Worm (Caenorhabditis elegans) whole organism, L4 larva: Measurements from ENCODE around the gene Y73F8A.26.

Experiments used
- D1046.2 ChIP-seq: fragments of 200-800 bp; sonication (Bioruptor generic); IDR thresholded peaks from 2 replicates; pipeline ENCODE4 v1.3.6; 2022; ENCODE audit warnings: missing genetic modification characterization, missing compliant biosample characterization
- F10B5.3 ChIP-seq: sonication (generic microtip); optimal IDR thresholded peaks from 2 replicates; lab custom pipeline; 2016; ENCODE audit warnings: mild to moderate bottlenecking, missing genetic modification characterization, missing compliant biosample characterization
- F37D6.2 ChIP-seq: sonication (generic microtip); optimal IDR thresholded peaks from 2 replicates; lab custom pipeline; 2016; ENCODE audit warnings: mild to moderate bottlenecking, missing genetic modification characterization, missing compliant biosample characterization
- F44E2.7 ChIP-seq: fragments of 200-800 bp; sonication (Bioruptor generic); IDR thresholded peaks from 2 replicates; pipeline ENCODE4 v2.1.2; 2022; ENCODE audit warnings: missing genetic modification characterization, missing compliant biosample characterization
- F49E8.2 ChIP-seq: sonication (generic microtip); optimal IDR thresholded peaks from 2 replicates; lab custom pipeline; 2016; ENCODE audit warnings: missing compliant biosample characterization, mild to moderate bottlenecking, missing genetic modification characterization, borderline replicate concordance
- R02D3.7 ChIP-seq: fragments of 150-350 bp; sonication (generic microtip); optimal IDR thresholded peaks from 3 replicates; lab custom pipeline; 2014; ENCODE audit warnings: missing biosample characterization, missing genetic modification characterization
- Y48G9A.11 ChIP-seq: fragments of 200-800 bp; sonication (Bioruptor generic); IDR thresholded peaks from 2 replicates; pipeline ENCODE4 v1.3.6; 2022; ENCODE audit warnings: missing genetic modification reagents, missing genetic modification characterization, missing compliant biosample characterization
- Y5F2A.4 ChIP-seq: fragments of 200-800 bp; sonication (Bioruptor generic); optimal IDR thresholded peaks from 2 replicates; lab custom pipeline; 2018; ENCODE audit warnings: mild to moderate bottlenecking, missing genetic modification characterization, missing compliant biosample characterization
- Y75B8A.6 ChIP-seq: fragments of 200-800 bp; sonication (Bioruptor generic); IDR thresholded peaks from 2 replicates; pipeline ENCODE4 v1.3.6; 2022; ENCODE audit warnings: missing genetic modification reagents, missing genetic modification characterization, missing compliant biosample characterization
- ZK546.5 ChIP-seq, 2 experiments: sonication (generic microtip); optimal IDR thresholded peaks; 2 replicates each; lab custom pipeline; 2017; ENCODE audit warnings: missing biosample characterization in 2 of 2, missing genetic modification characterization in 2 of 2
- ceh-28 ChIP-seq: fragments of 150-350 bp; optimal IDR thresholded peaks from 2 replicates; lab custom pipeline; 2014; ENCODE audit warnings: missing biosample characterization, missing genetic modification reagents, missing genetic modification characterization
- ceh-44 ChIP-seq: fragments of 200-800 bp; sonication (Bioruptor generic); IDR thresholded peaks from 2 replicates; pipeline ENCODE4 v1.3.6; 2022; ENCODE audit warnings: missing genetic modification reagents, missing genetic modification characterization, missing compliant biosample characterization
- ceh-62 ChIP-seq: sonication (generic microtip); optimal IDR thresholded peaks from 2 replicates; lab custom pipeline; 2017; ENCODE audit warnings: missing biosample characterization, missing genetic modification characterization
- ceh-82 ChIP-seq: sonication (generic microtip); optimal IDR thresholded peaks from 2 replicates; lab custom pipeline; 2017; ENCODE audit warnings: missing biosample characterization, missing genetic modification characterization
- ctbp-1 ChIP-seq: fragments of 200-800 bp; sonication (Bioruptor generic); IDR thresholded peaks from 2 replicates; pipeline ENCODE4 v1.3.6; 2022; ENCODE audit warnings: missing genetic modification reagents, missing genetic modification characterization, missing compliant biosample characterization
- daf-8 ChIP-seq: fragments of 200-800 bp; sonication (Bioruptor generic); IDR thresholded peaks from 2 replicates; pipeline ENCODE4 v1.3.6; 2022; ENCODE audit warnings: missing genetic modification characterization, missing compliant biosample characterization
- dmd-8 ChIP-seq: fragments of 200-800 bp; sonication (Bioruptor generic); IDR thresholded peaks from 2 replicates; pipeline ENCODE4 v1.3.6; 2022; ENCODE audit warnings: missing genetic modification characterization, missing compliant biosample characterization
- egl-27 ChIP-seq: sonication (generic microtip); optimal IDR thresholded peaks from 3 replicates; lab custom pipeline; 2017; ENCODE audit warnings: missing biosample characterization, missing genetic modification reagents, missing genetic modification characterization
- egl-43 ChIP-seq: fragments of 200-800 bp; sonication (Bioruptor generic); IDR thresholded peaks from 2 replicates; pipeline ENCODE4 v1.3.6; 2022; ENCODE audit warnings: missing genetic modification reagents, missing genetic modification characterization, missing compliant biosample characterization
- gei-8 ChIP-seq: fragments of 200-800 bp; sonication (Bioruptor generic); optimal IDR thresholded peaks from 2 replicates; lab custom pipeline; 2018; ENCODE audit warnings: mild to moderate bottlenecking, missing genetic modification characterization, missing compliant biosample characterization
- hlh-11 ChIP-seq: fragments of 200-800 bp; sonication (Bioruptor generic); optimal IDR thresholded peaks from 2 replicates; lab custom pipeline; 2018; ENCODE audit warnings: mild to moderate bottlenecking, missing genetic modification characterization, missing compliant biosample characterization
- hmg-1.1 ChIP-seq: fragments of 200-800 bp; sonication (Bioruptor generic); IDR thresholded peaks from 2 replicates; pipeline ENCODE4 v1.3.6; 2022; ENCODE audit warnings: missing genetic modification reagents, missing genetic modification characterization, missing compliant biosample characterization
- jun-1 ChIP-seq: fragments of 150-350 bp; optimal IDR thresholded peaks from 2 replicates; lab custom pipeline; 2014; ENCODE audit warnings: missing biosample characterization, missing genetic modification reagents, missing genetic modification characterization
- lin-1 ChIP-seq: fragments of 200-800 bp; sonication (Bioruptor generic); IDR thresholded peaks from 2 replicates; pipeline ENCODE4 v1.3.6; 2022; ENCODE audit warnings: missing genetic modification reagents, missing genetic modification characterization, missing compliant biosample characterization
- lin-29 ChIP-seq: fragments of 200-800 bp; sonication (Bioruptor generic); IDR thresholded peaks from 2 replicates; pipeline ENCODE4 v1.3.6; 2022; ENCODE audit warnings: missing genetic modification reagents, missing genetic modification characterization, missing compliant biosample characterization
- lsy-2 ChIP-seq, 2 experiments: fragments of 150-350 bp in 1 of 2; sonication (generic microtip) in 1 of 2; optimal IDR thresholded peaks; 2 replicates each; lab custom pipeline; 2014 to 2017; ENCODE audit warnings: missing biosample characterization in 2 of 2, missing genetic modification characterization in 2 of 2
- madf-5 ChIP-seq, 2 experiments: fragments of 200-800 bp; sonication (Bioruptor generic); IDR thresholded peaks; 2 replicates each; pipeline ENCODE4 v1.3.6; 2022; ENCODE audit warnings: missing compliant biosample characterization in 2 of 2, missing genetic modification characterization in 2 of 2
- madf-9 ChIP-seq: fragments of 200-800 bp; sonication (Bioruptor generic); conservative IDR thresholded peaks from 2 replicates; pipeline ENCODE4 v1.3.6; 2022; ENCODE audit warnings: missing genetic modification reagents, missing genetic modification characterization, missing compliant biosample characterization
- mdl-1 ChIP-seq, 2 experiments: fragments of 150-350 bp in 1 of 2; sonication (generic microtip) in 1 of 2; optimal IDR thresholded peaks; 2 replicates each; lab custom pipeline; 2014 to 2017; ENCODE audit warnings: missing biosample characterization in 2 of 2, missing genetic modification characterization in 2 of 2
- nhr-102 ChIP-seq: sonication (generic microtip); optimal IDR thresholded peaks from 2 replicates; lab custom pipeline; 2016; ENCODE audit warnings: mild to moderate bottlenecking, missing genetic modification characterization, moderate library complexity, missing compliant biosample characterization
- nhr-237 ChIP-seq: sonication (generic microtip); optimal IDR thresholded peaks from 2 replicates; lab custom pipeline; 2017; ENCODE audit warnings: missing biosample characterization, missing genetic modification characterization
- nhr-25 ChIP-seq: sonication (generic microtip); optimal IDR thresholded peaks from 2 replicates; lab custom pipeline; 2017; ENCODE audit warnings: missing genetic modification characterization, mild to moderate bottlenecking, missing compliant biosample characterization, antibody characterized with exemption, moderate library complexity, borderline replicate concordance; ENCODE audit not compliant: insufficient read depth
- nhr-42 ChIP-seq: fragments of 200-800 bp; sonication (Bioruptor generic); IDR thresholded peaks from 2 replicates; pipeline ENCODE4 v1.3.6; 2022; ENCODE audit warnings: missing genetic modification characterization, missing compliant biosample characterization
- nhr-48 ChIP-seq: sonication (generic microtip); optimal IDR thresholded peaks from 2 replicates; lab custom pipeline; 2016; ENCODE audit warnings: mild to moderate bottlenecking, missing genetic modification characterization, missing compliant biosample characterization
- nhr-6 ChIP-seq: fragments of 150-350 bp; optimal IDR thresholded peaks from 2 replicates; lab custom pipeline; 2014; ENCODE audit warnings: missing biosample characterization, missing genetic modification characterization
- nhr-76 ChIP-seq: fragments of 150-350 bp; optimal IDR thresholded peaks from 2 replicates; lab custom pipeline; 2014; ENCODE audit warnings: missing biosample characterization, missing genetic modification characterization
- nhr-77 ChIP-seq: fragments of 150-350 bp; optimal IDR thresholded peaks from 2 replicates; lab custom pipeline; 2014; ENCODE audit warnings: missing biosample characterization, missing genetic modification characterization
- pqm-1 ChIP-seq: sonication (generic microtip); optimal IDR thresholded peaks from 2 replicates; lab custom pipeline; 2017; ENCODE audit warnings: missing biosample characterization, missing genetic modification characterization
- rbr-2 ChIP-seq: sonication (generic microtip); optimal IDR thresholded peaks from 2 replicates; lab custom pipeline; 2016; ENCODE audit warnings: missing genotype, missing genetic modification characterization, missing compliant biosample characterization
- set-16 ChIP-seq: fragments of 200-800 bp; sonication (Bioruptor generic); IDR thresholded peaks from 2 replicates; pipeline ENCODE4 v1.3.6; 2022; ENCODE audit warnings: missing genetic modification reagents, missing genetic modification characterization, missing compliant biosample characterization
- skn-1 ChIP-seq: fragments of 150-350 bp; optimal IDR thresholded peaks from 2 replicates; lab custom pipeline; 2014; ENCODE audit warnings: missing biosample characterization, missing genetic modification characterization
- spr-3 ChIP-seq: fragments of 200-800 bp; sonication (Bioruptor generic); optimal IDR thresholded peaks from 2 replicates; lab custom pipeline; 2018; ENCODE audit warnings: mild to moderate bottlenecking, missing genetic modification characterization, missing compliant biosample characterization
- tag-97 ChIP-seq: fragments of 200-800 bp; sonication (Bioruptor generic); IDR thresholded peaks from 2 replicates; pipeline ENCODE4 v1.3.6; 2022; ENCODE audit warnings: missing genetic modification characterization, missing compliant biosample characterization
- tra-1 ChIP-seq: fragments of 200-800 bp; sonication (Bioruptor generic); IDR thresholded peaks from 2 replicates; pipeline ENCODE4 v1.3.6; 2022; ENCODE audit warnings: missing genetic modification reagents, missing genetic modification characterization, missing compliant biosample characterization
- unc-130 ChIP-seq: sonication (generic microtip); optimal IDR thresholded peaks from 2 replicates; lab custom pipeline; 2016; ENCODE audit warnings: missing genetic modification reagents, missing genetic modification characterization, missing compliant biosample characterization
- unc-39 ChIP-seq: sonication (generic microtip); optimal IDR thresholded peaks from 2 replicates; lab custom pipeline; 2017; ENCODE audit warnings: missing biosample characterization, missing genetic modification characterization
- unc-62 ChIP-seq, 3 experiments: fragments of 150-350 bp in 1 of 3; sonication (generic microtip); optimal IDR thresholded peaks in 2 of 3; peaks in 1 of 3; 1 replicate in 1 of 3; 2 replicates in 2 of 3; lab custom pipeline; 2014 to 2017; ENCODE audit warnings: missing biosample characterization in 3 of 3, missing genetic modification characterization in 3 of 3, missing genetic modification reagents in 3 of 3, missing genotype in 1 of 3
- vab-7 ChIP-seq: fragments of 200-800 bp; sonication (Bioruptor generic); IDR thresholded peaks from 2 replicates; pipeline ENCODE4 v1.3.6; 2022; ENCODE audit warnings: missing genetic modification reagents, missing genetic modification characterization, missing compliant biosample characterization
- zag-1 ChIP-seq: fragments of 150-350 bp; optimal IDR thresholded peaks from 2 replicates; lab custom pipeline; 2014; ENCODE audit warnings: missing biosample characterization, missing genetic modification characterization
- zfp-3 ChIP-seq: fragments of 200-800 bp; sonication (Bioruptor generic); conservative IDR thresholded peaks from 2 replicates; pipeline ENCODE4 v1.3.6; 2022; ENCODE audit warnings: missing genetic modification reagents, missing genetic modification characterization, missing compliant biosample characterization
- ztf-11 ChIP-seq: fragments of 150-350 bp; optimal IDR thresholded peaks from 2 replicates; lab custom pipeline; 2014; ENCODE audit warnings: missing biosample characterization, missing genetic modification characterization

The Y73F8A.26 gene

ce11 chrIV:15472387-15472859 lies 1.0 kb upstream of the Y73F8A.26 start, which contains the start of gene Y73F8A.27 (continued):
- no peak for TF ChIP-seq nhr-25 (tag; lab: Kevin White, UChicago)
- TF ChIP-seq zfp-3 (GFP tag; lab: Robert Waterston, UW) = peak; percentile 84
- no peak for TF ChIP-seq ztf-11 (tag; lab: Kevin White, UChicago)
- TF ChIP-seq ceh-82 (tag; lab: Kevin White, UChicago) = no peak
- TF ChIP-seq lsy-2 (tag; optimal IDR thresholded peaks at IDR 0.05; lab: Kevin White, UChicago) = peak; percentile 82 to 96
- 0 out of 2 replicates have a peak, but pooled peaks have one; percentile 27 for TF ChIP-seq tra-1
- peak; percentile 23 for TF ChIP-seq pqm-1 (tag; lab: Kevin White, UChicago)
- no peak for TF ChIP-seq nhr-76 (tag; lab: Kevin White, UChicago)
- TF ChIP-seq Y75B8A.6 (GFP tag; lab: Robert Waterston, UW) = no peak
- peak; percentile 55; the same call in 1 of the 2 replicates for TF ChIP-seq lin-1 (GFP tag; lab: Robert Waterston, UW)
- TF ChIP-seq egl-43 (GFP tag; lab: Robert Waterston, UW) = peak; percentile 46; the same call in 1 of the 2 replicates
- no peak for TF ChIP-seq zag-1 (tag; lab: Kevin White, UChicago)
- no peak for TF ChIP-seq egl-27 (tag; lab: Kevin White, UChicago)
- TF ChIP-seq Y5F2A.4 = no peak
- TF ChIP-seq jun-1 (tag; lab: Kevin White, UChicago) = peak; percentile 54
- TF ChIP-seq tag-97 = no peak
- no peak for TF ChIP-seq set-16
- no peak for TF ChIP-seq daf-8 (GFP tag; lab: Robert Waterston, UW)
- no peak for TF ChIP-seq madf-5 (GFP tag; IDR thresholded peaks at IDR 0.05; lab: Robert Waterston, UW)
- peak; percentile 73 for TF ChIP-seq nhr-48
- no peak for TF ChIP-seq Y48G9A.11 (GFP tag; lab: Robert Waterston, UW)
- TF ChIP-seq F44E2.7 (GFP tag; lab: Robert Waterston, UW) = no peak
- peak in 1 of 2 experiments; percentile 14 for TF ChIP-seq mdl-1 (tag; optimal IDR thresholded peaks at IDR 0.05; lab: Kevin White, UChicago)
- TF ChIP-seq ceh-44 (GFP tag; lab: Robert Waterston, UW) = peak; percentile 19; the same call in 1 of the 2 replicates
- TF ChIP-seq nhr-77 (tag; lab: Kevin White, UChicago) = peak; percentile 94
- no peak for TF ChIP-seq ZK546.5 (tag; optimal IDR thresholded peaks at IDR 0.05; lab: Kevin White, UChicago)
- no peak for TF ChIP-seq ceh-28
- TF ChIP-seq madf-9 (GFP tag; lab: Robert Waterston, UW) = peak; percentile 79
- peak; percentile 68 for TF ChIP-seq unc-130 (GFP tag; lab: Kevin White, UChicago)
- TF ChIP-seq gei-8 (GFP tag; lab: Kevin White, UChicago) = no peak
- peak; percentile 82 for TF ChIP-seq F37D6.2 (tag; lab: Kevin White, UChicago)
- TF ChIP-seq F49E8.2 (tag; lab: Kevin White, UChicago) = peak; percentile 79
- no peak for TF ChIP-seq dmd-8 (GFP tag; lab: Robert Waterston, UW)
- peak; percentile 75 for TF ChIP-seq spr-3 (GFP tag; lab: Kevin White, UChicago)
- peak; percentile 23 for TF ChIP-seq nhr-237 (tag; lab: Kevin White, UChicago)
- TF ChIP-seq R02D3.7 (tag; lab: Kevin White, UChicago) = no peak
- TF ChIP-seq D1046.2 (GFP tag; lab: Robert Waterston, UW) = no peak
- TF ChIP-seq rbr-2 (tag; lab: Kevin White, UChicago) = peak; percentile 93
- TF ChIP-seq F10B5.3 (tag; lab: Kevin White, UChicago) = peak; percentile 71
- TF ChIP-seq hmg-1.1 (GFP tag; lab: Robert Waterston, UW) = peak; percentile 76
- TF ChIP-seq ceh-62 (tag; lab: Kevin White, UChicago) = no peak
- TF ChIP-seq nhr-42 (GFP tag; lab: Robert Waterston, UW) = peak; percentile 85
- TF ChIP-seq unc-62 (GFP tag; optimal IDR thresholded peaks at IDR 0.05 in 1 of 2; lab: Kevin White, UChicago) = peak in 1 of 2 experiments; percentile 93
- no peak for TF ChIP-seq unc-62 (tag; optimal IDR thresholded peaks at IDR 0.05; lab: Kevin White, UChicago)
- TF ChIP-seq nhr-102 (tag; lab: Kevin White, UChicago) = peak; percentile 92
- no peak for TF ChIP-seq skn-1 (tag; lab: Kevin White, UChicago)
- peak; percentile 88 for TF ChIP-seq hlh-11 (tag; lab: Kevin White, UChicago)
- TF ChIP-seq ctbp-1 (GFP tag; lab: Robert Waterston, UW) = peak; percentile 81
- peak; percentile 45 for TF ChIP-seq vab-7 (GFP tag; lab: Robert Waterston, UW)
- TF ChIP-seq lin-29 (GFP tag; lab: Robert Waterston, UW) = peak; percentile 56; the same call in 1 of the 2 replicates
- TF ChIP-seq unc-39 (tag; lab: Kevin White, UChicago) = no peak
- peak; percentile 86 for TF ChIP-seq nhr-6 (tag; lab: Kevin White, UChicago)
